Fruit fly (Drosophila melanogaster): ENCODE results near the gene CG3347.

- TF ChIP-seq Dll (optimal IDR thresholded peaks at IDR 0.05) = no peak
- TF ChIP-seq usp (GFP tag; optimal IDR thresholded peaks at IDR 0.05) = no peak
- no peak for TF ChIP-seq pan (optimal IDR thresholded peaks at IDR 0.05)
- no peak for TF ChIP-seq CG8478 (optimal IDR thresholded peaks at IDR 0.05)
These were observed 11.3 kb downstream of the CG3347 start, which contains the start of gene OtopLb for dm6 chr2L:3280484-3280993.

Measured in whole organism.